Worm (Caenorhabditis elegans) whole organism, L1 larva: ENCODE results near the gene Y116F11B.7.

Experiments used
- C04F5.9 ChIP-seq: sonication (generic microtip); optimal IDR thresholded peaks from 2 replicates; lab custom pipeline; 2016; ENCODE audit warnings: missing genetic modification characterization, missing compliant biosample characterization
- C16A3.4 ChIP-seq: fragments of 150-350 bp; optimal IDR thresholded peaks from 2 replicates; lab custom pipeline; 2014; ENCODE audit warnings: missing biosample characterization, missing genetic modification characterization
- C34B4.2 ChIP-seq: sonication (generic microtip); optimal IDR thresholded peaks from 2 replicates; lab custom pipeline; 2017; ENCODE audit warnings: mild to moderate bottlenecking, missing genetic modification characterization, missing compliant biosample characterization
- F16B12.6 ChIP-seq: fragments of 150-350 bp; optimal IDR thresholded peaks from 2 replicates; lab custom pipeline; 2014; ENCODE audit warnings: missing biosample characterization, missing genetic modification characterization
- Y116A8C.19 ChIP-seq: sonication (generic microtip); optimal IDR thresholded peaks from 2 replicates; lab custom pipeline; 2016; ENCODE audit warnings: missing compliant biosample characterization, missing genetic modification characterization, borderline replicate concordance
- alr-1 ChIP-seq: fragments of 200-800 bp; sonication (Bioruptor generic); optimal IDR thresholded peaks from 2 replicates; lab custom pipeline; 2018; ENCODE audit warnings: borderline replicate concordance, mild to moderate bottlenecking, missing genetic modification characterization, missing compliant biosample characterization
- aly-2 ChIP-seq: fragments of 150-350 bp; optimal IDR thresholded peaks from 2 replicates; lab custom pipeline; 2014; ENCODE audit warnings: missing biosample characterization, missing genetic modification characterization
- ceh-82 ChIP-seq, 3 experiments: fragments of 150-350 bp in 1 of 3; sonication (generic microtip) in 2 of 3; optimal IDR thresholded peaks; 2 replicates each; lab custom pipeline; 2014 to 2017; ENCODE audit warnings: missing biosample characterization in 3 of 3, missing genetic modification characterization in 3 of 3
- ceh-88 ChIP-seq: fragments of 200-800 bp; sonication (Bioruptor generic); IDR thresholded peaks from 2 replicates; pipeline ENCODE4 v1.3.6; 2022; ENCODE audit warnings: missing genetic modification characterization, missing compliant biosample characterization
- ceh-90 ChIP-seq: sonication (generic microtip); optimal IDR thresholded peaks from 2 replicates; lab custom pipeline; 2016; ENCODE audit warnings: missing genetic modification characterization, missing compliant biosample characterization
- dpl-1 ChIP-seq, 3 experiments: fragments of 150-350 bp in 2 of 3; sonication (generic microtip) in 1 of 3; optimal IDR thresholded peaks; 2 replicates each; lab custom pipeline; 2014 to 2017; ENCODE audit warnings: missing biosample characterization in 3 of 3, missing genetic modification characterization in 3 of 3, missing genetic modification reagents in 3 of 3
- elt-3 ChIP-seq, 6 experiments: fragments of 150-350 bp in 1 of 6; sonication (generic microtip); optimal IDR thresholded peaks; 2 replicates each; lab custom pipeline; 2017 to 2018; ENCODE audit warnings: missing biosample characterization in 6 of 6, missing genetic modification characterization in 6 of 6, inconsistent platforms in 1 of 6
- fkh-10 ChIP-seq: sonication (generic microtip); optimal IDR thresholded peaks from 2 replicates; lab custom pipeline; 2017; ENCODE audit warnings: missing biosample characterization, missing genetic modification reagents, missing genetic modification characterization
- fkh-4 ChIP-seq: sonication (generic microtip); optimal IDR thresholded peaks from 2 replicates; lab custom pipeline; 2016; ENCODE audit warnings: missing compliant biosample characterization, missing genetic modification characterization, borderline replicate concordance
- fkh-8 ChIP-seq: sonication (generic microtip); optimal IDR thresholded peaks from 2 replicates; lab custom pipeline; 2016; ENCODE audit warnings: mild to moderate bottlenecking, missing genetic modification characterization, missing compliant biosample characterization
- fos-1 ChIP-seq: fragments of 150-350 bp; optimal IDR thresholded peaks from 2 replicates; lab custom pipeline; 2014; ENCODE audit warnings: missing biosample characterization, missing genetic modification characterization
- grh-1 ChIP-seq: fragments of 200-800 bp; sonication (Bioruptor generic); IDR thresholded peaks from 2 replicates; pipeline ENCODE4 v1.3.6; 2022; ENCODE audit warnings: missing genetic modification reagents, missing genetic modification characterization, missing compliant biosample characterization
- irx-1 ChIP-seq: sonication (generic microtip); optimal IDR thresholded peaks from 2 replicates; lab custom pipeline; 2016; ENCODE audit warnings: missing genetic modification characterization, missing compliant biosample characterization
- jun-1 ChIP-seq: fragments of 150-350 bp; optimal IDR thresholded peaks from 2 replicates; lab custom pipeline; 2014; ENCODE audit warnings: missing biosample characterization, missing genetic modification reagents, missing genetic modification characterization
- lin-13 ChIP-seq: fragments of 150-350 bp; optimal IDR thresholded peaks from 2 replicates; lab custom pipeline; 2014; ENCODE audit warnings: missing biosample characterization, missing genetic modification reagents, missing genetic modification characterization
- lin-14 ChIP-seq: fragments of 200-800 bp; sonication (Bioruptor generic); optimal IDR thresholded peaks from 2 replicates; lab custom pipeline; 2018; ENCODE audit warnings: mild to moderate bottlenecking, missing genetic modification characterization, moderate library complexity, missing compliant biosample characterization
- lin-35 ChIP-seq, 2 experiments: fragments of 150-350 bp; optimal IDR thresholded peaks; 2 replicates each; lab custom pipeline; 2014; ENCODE audit warnings: missing biosample characterization in 2 of 2, missing genetic modification characterization in 2 of 2, missing genetic modification reagents in 2 of 2
- lin-39 ChIP-seq: fragments of 150-350 bp; optimal IDR thresholded peaks from 2 replicates; lab custom pipeline; 2014; ENCODE audit warnings: missing biosample characterization, missing genetic modification reagents, missing genetic modification characterization
- lsy-2 ChIP-seq, 2 experiments: fragments of 150-350 bp; optimal IDR thresholded peaks; 2 replicates each; lab custom pipeline; 2014; ENCODE audit warnings: missing biosample characterization in 2 of 2, missing genetic modification characterization in 2 of 2
- mdl-1 ChIP-seq, 2 experiments: fragments of 150-350 bp; optimal IDR thresholded peaks; 2 replicates each; lab custom pipeline; 2014 to 2017; ENCODE audit warnings: missing biosample characterization in 2 of 2, missing genetic modification characterization in 2 of 2, inconsistent platforms in 1 of 2
- mef-2 ChIP-seq: fragments of 150-350 bp; optimal IDR thresholded peaks from 2 replicates; lab custom pipeline; 2014; ENCODE audit warnings: missing biosample characterization, missing genetic modification characterization
- nhr-12 ChIP-seq: sonication (generic microtip); optimal IDR thresholded peaks from 2 replicates; lab custom pipeline; 2017; ENCODE audit warnings: missing biosample characterization, missing genetic modification characterization
- nhr-20 ChIP-seq: sonication (generic microtip); optimal IDR thresholded peaks from 2 replicates; lab custom pipeline; 2016; ENCODE audit warnings: mild to moderate bottlenecking, missing genetic modification characterization, missing compliant biosample characterization
- nhr-47 ChIP-seq: sonication (generic microtip); optimal IDR thresholded peaks from 2 replicates; lab custom pipeline; 2016; ENCODE audit warnings: mild to moderate bottlenecking, missing genetic modification characterization, moderate library complexity, missing compliant biosample characterization
- nhr-71 ChIP-seq: sonication (generic microtip); optimal IDR thresholded peaks from 2 replicates; lab custom pipeline; 2016; ENCODE audit warnings: mild to moderate bottlenecking, missing genetic modification characterization, moderate library complexity, missing compliant biosample characterization
- nhr-76 ChIP-seq: sonication (generic microtip); optimal IDR thresholded peaks from 2 replicates; lab custom pipeline; 2017; ENCODE audit warnings: missing biosample characterization, missing genetic modification characterization
- nhr-84 ChIP-seq: sonication (generic microtip); optimal IDR thresholded peaks from 2 replicates; lab custom pipeline; 2017; ENCODE audit warnings: missing biosample characterization, missing genetic modification characterization
- nhr-85 ChIP-seq: sonication (generic microtip); peaks from one replicate; lab custom pipeline; 2016; ENCODE audit warnings: missing genetic modification characterization, inconsistent platforms, missing compliant biosample characterization
- nhr-90 ChIP-seq: sonication (generic microtip); optimal IDR thresholded peaks from 2 replicates; lab custom pipeline; 2016; ENCODE audit warnings: mild to moderate bottlenecking, missing genetic modification characterization, missing compliant biosample characterization; ENCODE audit not compliant: poor library complexity
- pag-3 ChIP-seq: sonication (generic microtip); optimal IDR thresholded peaks from 2 replicates; lab custom pipeline; 2017; ENCODE audit warnings: missing genetic modification characterization, mild to moderate bottlenecking, missing compliant biosample characterization, antibody characterized with exemption, borderline replicate concordance; ENCODE audit not compliant: insufficient read depth
- pax-3 ChIP-seq: fragments of 200-800 bp; sonication (Bioruptor generic); optimal IDR thresholded peaks from 2 replicates; lab custom pipeline; 2018; ENCODE audit warnings: mild to moderate bottlenecking, missing genetic modification characterization, moderate library complexity, missing compliant biosample characterization
- pqm-1 ChIP-seq: sonication (generic microtip); optimal IDR thresholded peaks from 3 replicates; lab custom pipeline; 2017; ENCODE audit warnings: missing biosample characterization, missing genetic modification characterization
- rnt-1 ChIP-seq: sonication (generic microtip); optimal IDR thresholded peaks from 2 replicates; lab custom pipeline; 2016; ENCODE audit warnings: mild to moderate bottlenecking, missing genetic modification characterization, moderate library complexity, missing compliant biosample characterization
- skn-1 ChIP-seq: fragments of 150-350 bp; optimal IDR thresholded peaks from 2 replicates; lab custom pipeline; 2014; ENCODE audit warnings: missing biosample characterization, missing genetic modification characterization
- snpc-4 ChIP-seq: fragments of 150-350 bp; optimal IDR thresholded peaks from 2 replicates; lab custom pipeline; 2014; ENCODE audit warnings: missing biosample characterization, missing genetic modification characterization
- sptf-1 ChIP-seq: fragments of 150-350 bp; optimal IDR thresholded peaks from 2 replicates; lab custom pipeline; 2014; ENCODE audit warnings: missing biosample characterization, missing genetic modification characterization
- sup-37 ChIP-seq: fragments of 200-800 bp; sonication (Bioruptor generic); optimal IDR thresholded peaks from 2 replicates; lab custom pipeline; 2018; ENCODE audit warnings: mild to moderate bottlenecking, missing genetic modification characterization, missing compliant biosample characterization
- unc-130 ChIP-seq: fragments of 150-350 bp; optimal IDR thresholded peaks from 2 replicates; lab custom pipeline; 2017; ENCODE audit warnings: missing biosample characterization, missing genetic modification characterization, inconsistent platforms
- unc-62 ChIP-seq: fragments of 150-350 bp; optimal IDR thresholded peaks from 2 replicates; lab custom pipeline; 2014; ENCODE audit warnings: missing biosample characterization, missing genetic modification reagents, missing genetic modification characterization
- unc-98 ChIP-seq: fragments of 200-800 bp; sonication (Bioruptor generic); IDR thresholded peaks from 2 replicates; pipeline ENCODE4 v1.3.6; 2022; ENCODE audit warnings: missing genetic modification characterization, missing compliant biosample characterization
- vab-15 ChIP-seq: sonication (generic microtip); optimal IDR thresholded peaks from 2 replicates; lab custom pipeline; 2017; ENCODE audit warnings: missing genotype, mild to moderate bottlenecking, missing genetic modification characterization, missing compliant biosample characterization
- zag-1 ChIP-seq: fragments of 150-350 bp; optimal IDR thresholded peaks from 2 replicates; lab custom pipeline; 2014; ENCODE audit warnings: missing biosample characterization, missing genetic modification characterization
- zip-4 ChIP-seq: fragments of 200-800 bp; sonication (Bioruptor generic); optimal IDR thresholded peaks from 2 replicates; lab custom pipeline; 2018; ENCODE audit warnings: mild to moderate bottlenecking, missing genetic modification characterization, moderate library complexity, missing compliant biosample characterization
- ztf-4 ChIP-seq: fragments of 150-350 bp; optimal IDR thresholded peaks from 2 replicates; lab custom pipeline; 2014; ENCODE audit warnings: missing biosample characterization, missing genetic modification characterization

The Y116F11B.7 gene

ce11 chrV:19897557-19897956, 49.4 kb downstream of the Y116F11B.7 start (continued):
- TF ChIP-seq elt-3 (tag; optimal IDR thresholded peaks at IDR 0.05; lab: Kevin White, UChicago) (no peak), fkh-10 (GFP tag; lab: Kevin White, UChicago) (peak; percentile 25), grh-1 (GFP tag; lab: Robert Waterston, UW) (no peak), lin-39 (tag; lab: Kevin White, UChicago) (no peak), jun-1 (no peak), snpc-4 (peak; percentile 53), unc-62 (GFP tag; lab: Kevin White, UChicago) (no peak), lin-14 (peak; percentile 92), fkh-4 (tag; lab: Kevin White, UChicago) (peak; percentile 43), lin-13 (GFP tag; lab: Kevin White, UChicago) (peak; percentile 53), nhr-90 (tag; lab: Kevin White, UChicago) (no peak), mdl-1 (tag; optimal IDR thresholded peaks at IDR 0.05; lab: Kevin White, UChicago) (peak in 1 of 2 experiments; percentile 47), ztf-4 (no peak), skn-1 (tag; lab: Kevin White, UChicago) (no peak), lsy-2 (tag; optimal IDR thresholded peaks at IDR 0.05; lab: Kevin White, UChicago) (peak; percentile 69 to 75), alr-1 (tag; lab: Kevin White, UChicago) (no peak), zag-1 (tag; lab: Kevin White, UChicago) (no peak), C16A3.4 (tag; lab: Kevin White, UChicago) (no peak), unc-98 (GFP tag; lab: Robert Waterston, UW) (no peak), nhr-47 (tag; lab: Kevin White, UChicago) (no peak), nhr-71 (tag; lab: Kevin White, UChicago) (peak; percentile 85), fkh-8 (tag; lab: Kevin White, UChicago) (no peak), irx-1 (tag; lab: Kevin White, UChicago) (peak; percentile 8), fos-1 (peak; percentile 49), ceh-90 (tag; lab: Kevin White, UChicago) (no peak), dpl-1 (GFP tag; optimal IDR thresholded peaks at IDR 0.05; lab: Kevin White, UChicago) (peak in 1 of 3 experiments; percentile 33), pqm-1 (tag; lab: Kevin White, UChicago) (no peak), ceh-82 (tag; optimal IDR thresholded peaks at IDR 0.05; lab: Kevin White, UChicago) (peak in 2 of 3 experiments; percentile 24 to 43), lin-35 (GFP tag; optimal IDR thresholded peaks at IDR 0.05; lab: Kevin White, UChicago) (peak; percentile 13 to 30), nhr-84 (tag; lab: Kevin White, UChicago) (no peak), nhr-20 (peak; percentile 20), mef-2 (tag; lab: Kevin White, UChicago) (no peak)

DNA sequence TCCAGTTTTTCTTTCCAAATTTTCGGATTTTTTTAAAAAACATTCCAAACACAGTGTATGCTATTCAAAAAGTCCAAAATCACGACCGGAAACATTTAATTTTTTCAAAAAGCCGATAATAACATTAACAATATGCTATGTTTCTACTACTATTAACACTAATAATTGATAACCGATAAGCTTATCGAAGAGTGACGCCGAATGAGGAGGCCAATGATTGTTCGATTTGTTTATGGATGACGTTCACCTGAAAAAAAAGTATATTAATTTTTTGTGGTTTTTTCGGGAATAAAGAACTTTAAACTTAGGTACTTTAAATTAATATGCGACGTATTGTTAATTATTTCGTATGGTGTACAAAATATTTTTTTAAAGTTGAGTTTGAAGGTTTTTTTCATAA, 49.9 kb downstream of the Y116F11B.7 start:
- TF ChIP-seq sptf-1 (tag; lab: Kevin White, UChicago) (no peak), rnt-1 (tag; lab: Kevin White, UChicago) (no peak), F16B12.6 (tag; lab: Kevin White, UChicago) (no peak), sup-37 (GFP tag; lab: Kevin White, UChicago) (no peak), C34B4.2 (tag; lab: Kevin White, UChicago) (no peak), pax-3 (no peak), lsy-2 (tag; optimal IDR thresholded peaks at IDR 0.05; lab: Kevin White, UChicago) (no peak), zag-1 (tag; lab: Kevin White, UChicago) (no peak), Y116A8C.19 (tag; lab: Kevin White, UChicago) (no peak)

DNA sequence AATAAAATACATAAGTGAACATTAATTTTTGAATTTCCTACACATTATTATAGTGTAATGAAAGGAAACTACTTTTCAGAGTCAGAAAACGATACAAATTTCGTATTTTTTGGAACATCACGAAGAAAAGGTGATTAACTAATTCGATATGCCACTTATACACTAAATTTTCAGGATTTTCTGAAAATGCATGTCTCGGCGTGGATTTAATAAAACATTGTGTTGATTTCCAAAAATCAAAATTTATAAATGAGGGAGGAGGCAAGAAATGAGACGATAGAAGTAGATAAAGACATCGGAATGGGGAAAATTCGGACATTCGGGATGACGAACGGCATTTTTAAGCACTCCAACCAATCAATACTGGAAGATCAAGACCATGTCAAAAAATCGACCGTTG, 51.1 kb downstream of the Y116F11B.7 start, which contains the start of gene Y116F11B.14:
TSS of gene Y116F11B.14 (plus strand) at position 301 of the 400 bp plus-strand sequence.
- TF ChIP-seq elt-3 (tag; optimal IDR thresholded peaks at IDR 0.05; lab: Kevin White, UChicago) (no peak), C04F5.9 (tag; lab: Kevin White, UChicago) (no peak), unc-130 (tag; lab: Kevin White, UChicago) (no peak), nhr-12 (tag; lab: Kevin White, UChicago) (no peak), pag-3 (tag; lab: Kevin White, UChicago) (no peak), ztf-4 (no peak), nhr-85 (no peak), unc-62 (GFP tag; lab: Kevin White, UChicago) (no peak), lin-14 (no peak), ceh-88 (GFP tag; lab: Robert Waterston, UW) (no peak), aly-2 (tag; lab: Kevin White, UChicago) (no peak), zip-4 (GFP tag; lab: Kevin White, UChicago) (no peak), pqm-1 (tag; lab: Kevin White, UChicago) (no peak), nhr-71 (tag; lab: Kevin White, UChicago) (no peak), nhr-47 (tag; lab: Kevin White, UChicago) (no peak), nhr-76 (no peak), vab-15 (no peak)
- TF ChIP-seq, all 84 proteins: peak for 0
